Worm (Caenorhabditis elegans): ENCODE measurements around the gene ssp-33.

DNA sequence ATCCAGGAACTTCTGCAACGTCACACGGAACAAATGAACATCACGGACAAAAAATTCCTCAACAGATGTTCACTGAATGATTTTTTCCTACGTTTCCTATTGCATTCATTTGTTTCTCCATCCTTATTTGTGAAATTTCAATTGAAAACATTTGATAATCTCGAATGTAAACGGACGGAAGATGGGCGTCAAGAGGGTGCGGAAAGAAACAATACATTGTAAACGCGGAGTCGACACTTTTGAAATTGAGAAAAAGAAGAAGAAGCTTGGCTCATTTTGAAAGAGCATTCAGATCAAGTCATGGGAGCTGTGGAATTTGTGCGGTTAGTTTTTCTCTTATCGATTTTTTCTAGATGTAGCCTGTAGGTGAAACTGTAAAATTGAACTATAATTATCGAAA, 48.2 kb upstream of the ssp-33 start, which contains the start of gene C47E8.9:
- no peak for TF ChIP-seq ama-1 (optimal IDR thresholded peaks at IDR 0.05)
- no peak for TF ChIP-seq aly-1 (tag; optimal IDR thresholded peaks at IDR 0.05)
- no peak for TF ChIP-seq ets-7 (tag; optimal IDR thresholded peaks at IDR 0.05)
- no peak for TF ChIP-seq tra-4 (tag; optimal IDR thresholded peaks at IDR 0.05)
- no peak for TF ChIP-seq B0310.2 (tag; optimal IDR thresholded peaks at IDR 0.05)

Measured in whole organism, early embryonic.